Worm (Caenorhabditis elegans): ENCODE measurements around the gene H39E23.2.

The H39E23.2 gene

DNA sequence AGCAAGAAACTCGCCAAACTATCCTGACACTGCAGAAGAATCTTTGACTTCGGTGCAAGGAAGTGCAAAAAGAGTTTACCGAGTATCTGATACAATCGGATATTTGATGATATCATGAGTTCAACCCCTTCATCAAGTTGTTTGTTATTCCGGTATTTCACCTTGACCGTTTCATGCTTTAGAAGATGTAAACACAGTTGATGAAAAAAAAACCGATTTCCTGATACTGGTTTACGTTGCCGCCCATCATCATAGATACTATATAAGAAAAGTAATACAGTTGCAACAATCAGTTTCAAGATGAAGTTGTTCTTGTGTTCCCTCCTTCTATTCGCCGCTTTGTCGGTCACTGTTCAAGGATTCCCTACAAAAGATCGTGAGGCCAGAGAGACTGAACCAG lies 2.6 kb upstream of the H39E23.2 start, which contains the start of gene H39E23.3:
H39E23.3 (plus strand) TSS at position 301 of the 400 bp plus-strand sequence.
- TF ChIP-seq klf-2 (GFP tag; conservative IDR thresholded peaks at IDR 0.05), result no peak
- TF ChIP-seq ztf-29 (GFP tag; IDR thresholded peaks at IDR 0.05), result no peak
- no peak for TF ChIP-seq tab-1 (GFP tag; IDR thresholded peaks at IDR 0.05)
- no peak for TF ChIP-seq flt-1 (GFP tag; IDR thresholded peaks at IDR 0.05)
- no peak for TF ChIP-seq cog-1 (tag; optimal IDR thresholded peaks at IDR 0.05)
- TF ChIP-seq T22C8.4 (GFP tag; IDR thresholded peaks at IDR 0.05), result no peak
- TF ChIP-seq ref-1 (GFP tag; conservative IDR thresholded peaks at IDR 0.05), result no peak
- no peak for TF ChIP-seq med-1 (GFP tag; optimal IDR thresholded peaks at IDR 0.05; ENCODE audit: insufficient read depth)
- no peak for TF ChIP-seq ztf-23 (GFP tag; IDR thresholded peaks at IDR 0.05)

DNA sequence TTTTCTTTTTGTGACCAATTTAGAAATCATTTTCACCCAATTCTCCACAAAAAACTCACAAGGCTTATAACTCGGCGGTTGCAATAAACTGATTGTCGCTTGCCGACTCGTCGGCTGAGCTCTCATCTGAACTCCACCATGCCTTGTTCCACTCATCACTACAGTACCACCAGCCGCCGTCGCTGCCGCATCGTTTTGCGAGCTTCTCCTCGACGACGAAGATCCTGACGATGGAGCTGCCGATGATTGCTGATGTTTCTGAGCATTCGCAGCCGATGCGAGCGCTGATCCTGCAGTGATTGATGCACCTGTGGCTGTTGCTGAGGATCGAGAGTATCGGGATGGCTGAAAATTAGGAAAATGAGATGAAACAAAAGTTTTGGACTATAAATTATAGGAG lies 10.5 kb downstream of the H39E23.2 start:
- TF ChIP-seq T22C8.4 (GFP tag; IDR thresholded peaks at IDR 0.05) (no peak), ztf-29 (GFP tag; IDR thresholded peaks at IDR 0.05) (no peak), med-1 (GFP tag; optimal IDR thresholded peaks at IDR 0.05; ENCODE audit: insufficient read depth) (no peak), klf-2 (GFP tag; conservative IDR thresholded peaks at IDR 0.05) (no peak), flt-1 (GFP tag; IDR thresholded peaks at IDR 0.05) (no peak), ref-1 (GFP tag; conservative IDR thresholded peaks at IDR 0.05) (no peak), ztf-23 (GFP tag; IDR thresholded peaks at IDR 0.05) (no peak), tab-1 (GFP tag; IDR thresholded peaks at IDR 0.05) (no peak), cog-1 (tag; optimal IDR thresholded peaks at IDR 0.05) (no peak)

DNA sequence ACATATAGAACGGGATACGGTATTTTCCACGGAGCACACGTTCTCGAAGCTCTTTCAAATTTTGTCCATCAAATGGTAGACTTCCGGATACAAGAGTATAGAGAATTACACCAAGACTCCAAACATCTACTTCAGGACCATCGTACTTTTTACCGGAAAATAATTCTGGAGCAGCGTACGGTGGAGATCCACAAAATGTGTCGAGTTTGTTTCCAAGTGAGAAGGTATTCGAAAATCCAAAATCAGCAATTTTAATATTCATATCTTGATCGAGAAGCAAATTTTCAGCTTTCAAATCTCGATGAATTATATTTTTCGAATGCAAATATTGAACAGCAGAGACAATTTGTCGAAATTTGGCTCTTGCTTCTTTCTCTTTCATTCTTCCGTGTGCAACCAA lies 13.0 kb downstream of the H39E23.2 start:
- TF ChIP-seq tab-1 (GFP tag; IDR thresholded peaks at IDR 0.05), result no peak
- TF ChIP-seq cog-1 (tag; optimal IDR thresholded peaks at IDR 0.05), result no peak
- no peak for TF ChIP-seq ztf-29 (GFP tag; IDR thresholded peaks at IDR 0.05)
- TF ChIP-seq klf-2 (GFP tag; conservative IDR thresholded peaks at IDR 0.05), result no peak
- no peak for TF ChIP-seq ref-1 (GFP tag; conservative IDR thresholded peaks at IDR 0.05)
- TF ChIP-seq med-1 (GFP tag; optimal IDR thresholded peaks at IDR 0.05; ENCODE audit: insufficient read depth), result no peak
- TF ChIP-seq T22C8.4 (GFP tag; IDR thresholded peaks at IDR 0.05), result no peak
- no peak for TF ChIP-seq flt-1 (GFP tag; IDR thresholded peaks at IDR 0.05)
- TF ChIP-seq ztf-23 (GFP tag; IDR thresholded peaks at IDR 0.05), result no peak

DNA sequence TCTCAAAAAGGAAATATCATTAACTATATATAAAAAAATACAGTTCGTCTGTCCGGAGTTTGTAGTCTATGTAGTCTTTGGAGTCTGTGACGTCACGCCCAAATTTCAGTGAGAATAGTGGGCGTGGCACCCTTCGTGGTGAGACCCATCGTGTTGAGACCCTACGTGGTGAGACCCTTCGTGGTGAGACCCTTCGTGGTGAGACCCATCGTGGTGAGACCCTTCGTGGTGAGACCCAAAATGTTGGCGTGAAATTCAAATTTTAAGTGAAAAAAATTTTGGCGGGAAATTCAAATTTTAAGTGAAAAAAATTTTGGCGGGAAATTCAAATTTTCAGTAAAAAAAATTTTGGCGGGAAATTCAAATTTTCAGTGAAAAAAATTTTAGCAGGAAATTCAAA lies 14.0 kb downstream of the H39E23.2 start:
- 0 out of 2 replicates have a peak, but pooled peaks have one; percentile 14 for TF ChIP-seq ztf-23 (GFP tag; IDR thresholded peaks at IDR 0.05)

DNA sequence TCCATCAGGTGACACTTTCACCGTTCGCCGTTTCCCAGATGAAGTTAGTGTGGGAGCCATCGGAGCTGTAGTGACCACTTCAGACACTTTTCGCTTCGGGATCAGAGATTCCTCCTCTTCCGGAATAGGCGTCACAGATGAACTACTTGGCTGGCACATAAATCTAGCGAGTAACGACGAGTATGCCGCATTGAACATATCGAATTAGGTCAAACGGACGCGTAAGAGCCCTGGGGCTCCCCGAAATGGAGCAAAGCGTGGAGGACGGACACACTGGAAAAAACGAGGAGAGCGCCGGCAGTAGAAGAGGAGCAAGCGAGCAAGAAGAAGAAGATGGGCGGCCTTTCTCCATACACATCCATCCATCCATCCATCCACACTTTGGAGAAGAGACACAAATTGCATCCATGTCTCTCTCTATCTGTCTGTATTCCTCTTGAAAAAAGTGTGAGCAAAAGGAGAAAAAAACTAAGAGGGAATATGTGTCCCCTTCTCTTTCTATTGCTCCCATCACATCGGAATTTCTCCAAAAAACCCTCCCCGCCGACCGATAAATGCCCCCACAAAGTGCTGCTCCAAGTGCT lies 16.3 kb downstream of the H39E23.2 start:
- TF ChIP-seq cog-1 (tag; optimal IDR thresholded peaks at IDR 0.05), result no peak
- TF ChIP-seq klf-2 (GFP tag; conservative IDR thresholded peaks at IDR 0.05), result no peak
- TF ChIP-seq ztf-29 (GFP tag; IDR thresholded peaks at IDR 0.05), result no peak
- no peak for TF ChIP-seq ref-1 (GFP tag; conservative IDR thresholded peaks at IDR 0.05)
- TF ChIP-seq T22C8.4 (GFP tag; IDR thresholded peaks at IDR 0.05), result no peak
- no peak for TF ChIP-seq ztf-23 (GFP tag; IDR thresholded peaks at IDR 0.05)
- no peak for TF ChIP-seq med-1 (GFP tag; optimal IDR thresholded peaks at IDR 0.05; ENCODE audit: insufficient read depth)

DNA sequence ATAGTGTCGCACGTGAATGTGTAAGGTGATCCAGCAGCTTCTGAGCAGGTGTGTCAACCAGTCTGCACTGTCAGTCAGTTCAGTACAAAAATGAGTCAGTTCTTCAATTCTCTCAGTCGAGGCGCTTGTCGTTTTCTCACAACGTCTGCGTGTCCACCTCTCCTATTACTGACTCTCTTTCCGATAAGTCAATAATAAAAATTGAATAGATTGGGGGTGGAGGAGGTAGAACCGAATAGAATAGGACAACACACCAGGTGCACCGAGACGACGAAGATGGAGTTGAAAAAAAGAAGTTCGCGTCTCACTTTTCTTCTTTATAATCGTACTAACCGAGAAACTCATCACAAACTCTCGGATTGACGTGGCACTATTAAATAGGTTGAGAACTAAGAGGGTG lies 17.7 kb downstream of the H39E23.2 start:
- TF ChIP-seq klf-2 (GFP tag; conservative IDR thresholded peaks at IDR 0.05) (no peak), ref-1 (GFP tag; conservative IDR thresholded peaks at IDR 0.05) (no peak), tab-1 (GFP tag; IDR thresholded peaks at IDR 0.05) (no peak), T22C8.4 (GFP tag; IDR thresholded peaks at IDR 0.05) (no peak), cog-1 (tag; optimal IDR thresholded peaks at IDR 0.05) (no peak), flt-1 (GFP tag; IDR thresholded peaks at IDR 0.05) (no peak), ztf-29 (GFP tag; IDR thresholded peaks at IDR 0.05) (no peak), ztf-23 (GFP tag; IDR thresholded peaks at IDR 0.05) (no peak), med-1 (GFP tag; optimal IDR thresholded peaks at IDR 0.05; ENCODE audit: insufficient read depth) (no peak)

DNA sequence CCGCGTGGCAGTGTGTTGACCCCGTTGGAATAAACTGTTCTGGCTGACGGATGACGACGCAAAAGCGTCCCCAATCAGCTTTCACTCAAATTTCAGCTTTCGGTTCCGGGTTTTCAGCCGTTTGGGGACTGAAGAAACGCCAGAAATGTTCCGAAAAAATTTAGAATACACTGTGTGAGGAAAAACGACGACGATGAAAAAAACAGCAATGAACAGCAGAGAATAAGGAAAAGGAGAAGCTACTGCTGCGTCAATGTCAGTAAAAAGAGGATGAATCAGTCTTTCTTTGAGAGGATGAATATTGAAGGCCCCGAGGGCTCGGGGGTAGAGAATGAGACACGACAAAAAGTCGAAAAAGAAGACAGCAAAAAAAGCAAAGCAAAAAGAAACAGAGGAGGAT lies 18.7 kb downstream of the H39E23.2 start:
- no peak for TF ChIP-seq ztf-23 (GFP tag; IDR thresholded peaks at IDR 0.05)
- TF ChIP-seq ztf-29 (GFP tag; IDR thresholded peaks at IDR 0.05), result no peak
- TF ChIP-seq cog-1 (tag; optimal IDR thresholded peaks at IDR 0.05), result no peak
- no peak for TF ChIP-seq flt-1 (GFP tag; IDR thresholded peaks at IDR 0.05)
- no peak for TF ChIP-seq med-1 (GFP tag; optimal IDR thresholded peaks at IDR 0.05; ENCODE audit: insufficient read depth)
- no peak for TF ChIP-seq T22C8.4 (GFP tag; IDR thresholded peaks at IDR 0.05)
- no peak for TF ChIP-seq tab-1 (GFP tag; IDR thresholded peaks at IDR 0.05)
- TF ChIP-seq ref-1 (GFP tag; conservative IDR thresholded peaks at IDR 0.05), result no peak
- no peak for TF ChIP-seq klf-2 (GFP tag; conservative IDR thresholded peaks at IDR 0.05)

DNA sequence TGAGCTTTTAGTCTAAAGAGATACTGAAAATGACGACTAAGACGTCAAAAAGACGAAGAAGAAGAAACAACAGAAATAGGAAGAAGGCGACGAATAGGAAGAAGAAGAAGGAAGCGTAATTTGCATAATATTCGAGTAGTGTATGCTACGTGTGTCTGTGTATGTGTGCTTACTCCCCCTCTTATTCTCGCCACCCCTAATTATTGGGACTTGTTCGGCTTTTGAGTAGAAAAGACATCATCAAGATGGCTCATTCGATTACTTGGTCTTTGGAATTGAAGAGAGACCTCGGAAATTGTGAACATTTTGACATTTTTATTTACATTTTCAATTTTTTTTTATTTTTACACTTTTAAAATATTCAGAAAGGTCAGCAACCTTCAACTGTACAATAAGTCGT lies 20.1 kb downstream of the H39E23.2 start:
- no peak for TF ChIP-seq T22C8.4 (GFP tag; IDR thresholded peaks at IDR 0.05)

DNA sequence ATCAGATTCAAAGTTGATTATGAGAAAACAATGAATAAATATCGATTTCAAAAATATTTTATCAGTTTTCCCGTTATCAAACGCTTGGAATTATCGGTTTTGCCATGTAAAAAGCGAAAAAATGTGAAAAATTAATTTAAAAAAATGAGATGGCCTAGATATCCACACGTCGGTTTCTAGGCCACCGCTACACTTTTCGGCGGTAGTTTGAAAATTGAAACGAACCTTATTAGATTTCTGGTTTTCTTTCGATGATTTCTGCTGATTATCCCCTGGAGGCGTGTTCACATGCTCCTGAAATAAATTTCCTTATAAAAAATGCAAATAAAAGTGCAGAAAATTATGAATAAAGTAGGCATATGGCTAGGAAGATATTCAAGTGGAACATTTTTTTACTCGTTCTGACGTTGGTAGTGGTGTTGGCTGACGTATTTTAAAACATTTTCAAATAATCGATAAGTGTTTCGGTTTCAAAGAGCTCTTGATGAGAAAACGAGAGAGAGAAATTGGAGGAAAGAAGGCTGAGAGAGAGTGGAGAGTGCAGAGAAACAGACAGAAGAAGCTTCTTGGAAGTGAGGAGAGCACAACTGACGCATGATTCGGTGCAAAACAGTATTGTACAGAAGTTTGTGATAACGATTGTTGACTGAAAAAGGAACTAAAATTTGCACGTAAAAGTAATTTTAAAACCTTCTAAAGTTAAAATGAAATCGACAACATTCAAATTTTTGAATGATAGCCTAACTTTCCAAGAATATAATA lies 23.0 kb downstream of the H39E23.2 start:
- TF ChIP-seq T22C8.4 (GFP tag; IDR thresholded peaks at IDR 0.05) (no peak), ztf-29 (GFP tag; IDR thresholded peaks at IDR 0.05) (no peak), flt-1 (GFP tag; IDR thresholded peaks at IDR 0.05) (no peak), ref-1 (GFP tag; conservative IDR thresholded peaks at IDR 0.05) (no peak), cog-1 (tag; optimal IDR thresholded peaks at IDR 0.05) (no peak), med-1 (GFP tag; optimal IDR thresholded peaks at IDR 0.05; ENCODE audit: insufficient read depth) (no peak), tab-1 (GFP tag; IDR thresholded peaks at IDR 0.05) (no peak), ztf-23 (GFP tag; IDR thresholded peaks at IDR 0.05) (no peak), klf-2 (GFP tag; conservative IDR thresholded peaks at IDR 0.05) (no peak)

All from whole organism, midembryonic.